Worm (Caenorhabditis elegans) whole organism, early embryonic: ENCODE results near the gene smu-2.
"Not testable (repeated sequence)": the region's sequence is repeated elsewhere in the genome, so short reads cannot be mapped to it uniquely, and the experiment has no call there.

Source experiments
- B0310.2 ChIP-seq: sonication (generic microtip); optimal IDR thresholded peaks from 2 replicates; lab custom pipeline; 2016; ENCODE audit warnings: mild to moderate bottlenecking, missing genetic modification characterization, missing compliant biosample characterization
- F13C5.2 ChIP-seq: sonication (generic microtip); optimal IDR thresholded peaks from 2 replicates; lab custom pipeline; 2017; ENCODE audit warnings: mild to moderate bottlenecking, missing genetic modification characterization, inconsistent platforms, missing compliant biosample characterization
- aly-1 ChIP-seq: sonication (generic microtip); optimal IDR thresholded peaks from 2 replicates; lab custom pipeline; 2016; ENCODE audit warnings: missing genetic modification characterization, missing compliant biosample characterization
- ama-1 ChIP-seq: fragments of 150-350 bp; optimal IDR thresholded peaks from 2 replicates; lab custom pipeline; 2014
- ceh-13 ChIP-seq: fragments of 200-800 bp; sonication (Bioruptor generic); optimal IDR thresholded peaks from 2 replicates; lab custom pipeline; 2018; ENCODE audit warnings: mild to moderate bottlenecking, missing genetic modification characterization, missing compliant biosample characterization
- ceh-36 ChIP-seq: sonication (generic microtip); optimal IDR thresholded peaks from 2 replicates; lab custom pipeline; 2016; ENCODE audit warnings: missing genetic modification characterization, inconsistent platforms, missing compliant biosample characterization
- ets-7 ChIP-seq: sonication (generic microtip); optimal IDR thresholded peaks from 2 replicates; lab custom pipeline; 2016; ENCODE audit warnings: missing genotype, missing genetic modification characterization, missing compliant biosample characterization
- flt-1 ChIP-seq: fragments of 200-800 bp; sonication (Bioruptor generic); IDR thresholded peaks from 2 replicates; pipeline ENCODE4 v1.3.6; 2022; ENCODE audit warnings: missing genetic modification characterization, missing compliant biosample characterization
- hmbx-1 ChIP-seq: sonication (generic microtip); optimal IDR thresholded peaks from 2 replicates; lab custom pipeline; 2016; ENCODE audit warnings: mild to moderate bottlenecking, missing genetic modification characterization, missing compliant biosample characterization
- hmg-4 ChIP-seq: fragments of 200-800 bp; sonication (Bioruptor generic); optimal IDR thresholded peaks from 2 replicates; lab custom pipeline; 2018; ENCODE audit warnings: mild to moderate bottlenecking, missing genetic modification characterization, missing compliant biosample characterization
- hnd-1 ChIP-seq: sonication (generic microtip); optimal IDR thresholded peaks from 2 replicates; lab custom pipeline; 2016; ENCODE audit warnings: missing genetic modification characterization, missing compliant biosample characterization
- pes-1 ChIP-seq: fragments of 200-800 bp; sonication (Bioruptor generic); IDR thresholded peaks from 2 replicates; pipeline ENCODE4 v1.3.6; 2022; ENCODE audit warnings: missing genetic modification reagents, missing genetic modification characterization, missing compliant biosample characterization
- scrt-1 ChIP-seq: fragments of 200-800 bp; sonication (Bioruptor generic); IDR thresholded peaks from 2 replicates; pipeline ENCODE4 v1.3.6; 2022; ENCODE audit warnings: missing genetic modification characterization, missing compliant biosample characterization
- sea-1 ChIP-seq: fragments of 200-800 bp; sonication (Bioruptor generic); conservative IDR thresholded peaks from 2 replicates; pipeline ENCODE4 v1.3.6; 2022; ENCODE audit warnings: missing genetic modification characterization, missing compliant biosample characterization
- tbx-11 ChIP-seq: fragments of 200-800 bp; sonication (Bioruptor generic); IDR thresholded peaks from 2 replicates; pipeline ENCODE4 v1.3.6; 2022; ENCODE audit warnings: missing genetic modification characterization, missing compliant biosample characterization
- tbx-37 ChIP-seq: fragments of 200-800 bp; sonication (Bioruptor generic); conservative IDR thresholded peaks from 2 replicates; pipeline ENCODE4 v1.3.6; 2022; ENCODE audit warnings: missing genetic modification reagents, missing genetic modification characterization, missing compliant biosample characterization
- tra-4 ChIP-seq: sonication (generic microtip); optimal IDR thresholded peaks from 2 replicates; lab custom pipeline; 2017; ENCODE audit warnings: missing genetic modification characterization, missing compliant biosample characterization

Gene smu-2

DNA sequence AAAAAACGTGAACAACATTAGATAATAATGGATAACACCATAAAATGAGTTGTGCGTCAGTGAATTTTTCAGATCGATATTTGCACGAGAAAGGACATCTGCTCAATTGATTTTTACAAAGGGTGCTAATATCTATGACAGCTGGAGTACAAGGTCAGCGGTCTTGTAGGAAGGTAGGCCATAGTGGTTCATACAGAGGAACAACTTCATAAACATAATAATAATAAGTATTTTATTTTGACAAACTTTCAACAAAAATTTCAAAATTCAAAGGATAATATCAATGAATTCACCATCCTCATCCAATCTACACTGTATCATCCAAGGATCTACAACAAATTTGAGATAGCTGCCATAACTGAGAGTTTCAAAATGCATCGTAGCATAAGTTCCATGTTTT, 5.0 kb upstream of the smu-2 start, which contains the start of gene fbxb-104:
Gene fbxb-104, minus strand, starts transcription at position 101 of the 400 bp plus-strand sequence.
- TF ChIP-seq flt-1: no peak
- TF ChIP-seq ama-1: no peak
- no peak for TF ChIP-seq tra-4 (tag; lab: Kevin White, UChicago)
- TF ChIP-seq scrt-1 (GFP tag; lab: Robert Waterston, UW): no peak
- TF ChIP-seq hnd-1 (tag; lab: Kevin White, UChicago): no peak
- no peak for TF ChIP-seq tbx-37 (GFP tag; lab: Robert Waterston, UW)
- no peak for TF ChIP-seq ceh-36 (tag; lab: Kevin White, UChicago)
- TF ChIP-seq hmg-4 (GFP tag; lab: Kevin White, UChicago): no peak
- TF ChIP-seq F13C5.2: no peak

DNA sequence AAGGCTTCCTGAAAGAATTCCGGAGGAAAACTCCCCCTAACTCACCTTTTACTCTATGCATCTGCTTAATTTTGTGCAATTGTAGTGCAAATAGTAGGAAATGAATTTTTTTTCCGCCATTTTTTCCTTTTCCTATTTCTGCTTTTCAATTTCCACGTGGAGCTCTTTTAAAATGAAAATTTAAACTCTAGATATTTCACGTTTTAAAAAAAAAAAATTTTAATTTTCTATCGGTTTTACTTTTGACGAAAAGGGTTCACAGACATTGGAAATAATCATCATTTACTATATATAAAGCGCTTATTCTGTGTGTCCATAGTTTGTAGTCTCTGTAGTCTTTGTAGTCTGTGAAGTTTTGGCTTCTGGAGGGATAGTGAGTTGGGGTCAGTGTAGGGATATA, 624 bp upstream of the smu-2 start, which contains the start of gene Y49F6B.8:
Gene Y49F6B.8, minus strand, starts transcription at position 101 of the 400 bp plus-strand sequence.
- TF ChIP-seq ceh-13 (GFP tag; lab: Kevin White, UChicago) (no peak), hnd-1 (tag; lab: Kevin White, UChicago) (no peak), tra-4 (tag; lab: Kevin White, UChicago) (no peak), B0310.2 (no peak), pes-1 (GFP tag; lab: Robert Waterston, UW) (no peak), hmg-4 (GFP tag; lab: Kevin White, UChicago) (no peak), F13C5.2 (no peak), scrt-1 (GFP tag; lab: Robert Waterston, UW) (no peak), sea-1 (GFP tag; lab: Robert Waterston, UW) (no peak), hmbx-1 (tag; lab: Kevin White, UChicago) (no peak), ama-1 (no peak), tbx-11 (GFP tag; lab: Robert Waterston, UW) (no peak), tbx-37 (GFP tag; lab: Robert Waterston, UW) (no peak), ets-7 (tag; lab: Kevin White, UChicago) (no peak), aly-1 (tag; lab: Kevin White, UChicago) (no peak)

DNA sequence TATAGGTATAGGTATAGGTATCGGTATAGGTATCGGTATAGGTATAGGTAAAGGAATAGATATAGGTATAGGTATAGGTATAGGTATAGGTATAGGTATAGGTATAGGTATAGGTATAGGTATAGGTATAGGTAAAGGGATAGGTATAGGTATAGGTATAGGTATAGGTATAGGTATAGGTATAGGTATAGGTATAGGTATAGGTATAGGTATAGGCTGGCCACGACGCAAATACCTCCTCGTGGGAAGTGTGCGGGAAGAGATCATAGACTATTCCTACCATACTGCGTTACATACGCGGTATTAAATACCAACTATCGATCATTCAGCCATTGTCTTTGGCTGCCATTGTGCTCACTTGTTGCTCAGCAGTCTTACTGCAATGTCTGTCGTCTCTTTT, 8.6 kb downstream of the smu-2 start, which contains the start of gene fbxb-112:
Gene fbxb-112, plus strand, starts transcription at position 301 of the 400 bp plus-strand sequence.
- not testable (repeated sequence) for TF ChIP-seq ceh-13 (GFP tag; lab: Kevin White, UChicago); sea-1 (GFP tag; lab: Robert Waterston, UW); hmbx-1 (tag; lab: Kevin White, UChicago)

DNA sequence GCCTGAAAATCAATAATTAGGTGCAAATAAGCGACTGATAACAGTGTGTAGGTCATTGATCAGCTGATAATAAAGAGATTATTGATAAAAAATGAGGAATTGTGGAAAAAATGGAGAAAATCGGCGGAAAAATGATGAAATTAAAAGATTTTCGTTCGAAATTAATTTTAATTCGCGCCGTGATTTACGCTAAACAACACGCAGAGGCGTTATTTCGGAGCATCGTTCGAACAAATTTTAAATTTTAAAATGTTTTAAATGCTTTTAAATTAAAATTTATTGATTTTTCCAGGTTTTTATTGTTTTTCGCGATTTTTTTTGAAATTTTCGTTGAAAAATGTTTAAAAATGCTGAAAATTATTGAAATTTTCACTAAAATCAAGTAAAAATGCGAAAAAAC, 17.2 kb downstream of the smu-2 start, which contains the start of gene Y49F6B.9:
Gene Y49F6B.9, minus strand, starts transcription at position 2 of the 400 bp plus-strand sequence.
- TF ChIP-seq pes-1 (GFP tag; lab: Robert Waterston, UW) (no peak), tbx-11 (GFP tag; lab: Robert Waterston, UW) (no peak), flt-1 (no peak), B0310.2 (no peak), hmg-4 (GFP tag; lab: Kevin White, UChicago) (no peak)

DNA sequence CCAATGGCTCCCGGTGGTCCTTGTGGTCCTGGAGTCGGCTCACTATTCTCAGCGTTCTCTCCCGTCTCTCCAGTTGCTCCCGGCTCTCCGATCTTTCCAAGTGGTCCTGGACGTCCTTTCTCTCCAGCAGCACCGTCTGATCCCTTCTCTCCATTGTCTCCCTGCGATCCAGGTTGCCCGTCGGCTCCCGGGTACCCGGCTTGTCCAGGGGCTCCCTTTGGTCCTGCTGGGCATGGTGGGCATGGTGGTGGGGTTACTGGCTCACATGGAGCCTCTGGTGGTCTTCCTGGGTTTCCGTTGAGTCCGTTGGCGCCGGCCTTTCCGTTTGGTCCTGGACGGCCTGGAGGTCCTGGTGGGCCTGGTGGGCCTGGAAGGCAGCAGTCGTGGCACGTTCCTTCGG, 18.2 kb downstream of the smu-2 start:
- TF ChIP-seq B0310.2 (no peak), pes-1 (GFP tag; lab: Robert Waterston, UW) (no peak), tbx-11 (GFP tag; lab: Robert Waterston, UW) (no peak), ets-7 (tag; lab: Kevin White, UChicago) (no peak), aly-1 (tag; lab: Kevin White, UChicago) (no peak), ceh-13 (GFP tag; lab: Kevin White, UChicago) (no peak), ceh-36 (tag; lab: Kevin White, UChicago) (no peak), scrt-1 (GFP tag; lab: Robert Waterston, UW) (no peak)

DNA sequence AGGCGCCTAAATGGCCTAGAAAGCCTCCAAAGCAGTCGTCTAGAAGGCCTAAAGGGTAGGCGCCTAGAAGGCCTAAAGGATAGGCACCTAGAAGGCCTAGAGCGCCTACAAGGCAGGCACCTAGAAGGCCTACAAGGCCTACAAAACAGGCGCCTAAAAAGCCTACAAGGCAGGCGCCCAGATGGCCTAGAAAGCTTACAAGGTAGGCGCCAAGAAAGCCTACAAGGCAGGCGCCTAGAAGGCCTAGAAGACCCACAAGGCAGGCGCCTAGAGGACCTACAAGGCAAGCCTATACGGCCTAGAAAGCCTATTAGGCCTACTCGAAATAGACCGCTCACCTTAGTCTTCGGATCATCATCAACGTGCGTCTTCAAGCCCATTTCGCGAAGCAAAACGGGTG, 19.8 kb downstream of the smu-2 start:
- TF ChIP-seq B0310.2 (no peak), pes-1 (GFP tag; lab: Robert Waterston, UW) (peak; percentile 40; the same call in 1 of the 2 replicates)

DNA sequence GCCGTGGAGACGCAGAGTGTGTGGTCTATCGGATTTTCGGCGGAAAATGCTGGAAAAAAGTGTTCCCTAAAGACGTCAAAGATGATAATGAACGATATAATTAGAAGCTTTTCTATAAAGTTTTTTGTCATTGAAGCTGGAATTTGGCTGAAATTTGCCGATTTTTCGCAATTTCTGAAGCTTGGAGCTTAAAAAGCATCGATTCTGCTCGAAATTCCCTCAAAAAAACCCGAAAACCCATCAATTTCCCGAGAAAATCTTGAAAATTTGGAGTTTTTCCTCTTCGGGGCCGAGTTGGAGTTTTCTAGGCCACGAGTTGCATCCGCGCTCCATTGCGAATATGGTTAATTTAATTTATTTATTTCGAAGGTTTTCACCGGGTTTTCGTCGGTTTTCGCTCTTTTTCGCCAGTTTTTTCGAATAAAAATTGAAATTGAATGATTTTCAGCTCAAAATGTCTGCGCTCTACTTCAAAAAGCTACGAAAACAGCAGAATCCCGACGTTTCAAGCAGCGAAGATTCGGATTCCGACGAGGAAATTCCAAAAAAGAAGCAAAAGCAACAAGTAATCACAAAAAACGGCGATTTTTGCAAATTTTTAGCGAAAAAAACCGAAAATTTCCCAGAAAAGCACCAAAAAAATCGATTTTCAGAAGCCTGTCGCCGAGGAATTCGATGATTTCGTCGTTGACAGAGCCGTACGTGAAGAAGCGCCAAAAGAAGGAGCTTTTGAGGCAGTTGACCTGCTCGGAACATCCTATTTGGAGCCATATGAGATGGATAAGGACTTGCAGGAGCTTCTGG, 20.5 kb downstream of the smu-2 start, which contains the start of the genes col-71 and Y49F6B.2:
Gene col-71, minus strand, starts transcription at position 51 of the 804 bp plus-strand sequence.
Gene Y49F6B.2, plus strand, starts transcription at position 449 of the 804 bp plus-strand sequence.
- peak; percentile 61 for TF ChIP-seq tbx-37 (GFP tag; lab: Robert Waterston, UW)
- TF ChIP-seq hmbx-1 (tag; lab: Kevin White, UChicago): peak; percentile 17
- no peak for TF ChIP-seq tra-4 (tag; lab: Kevin White, UChicago)
- TF ChIP-seq ets-7 (tag; lab: Kevin White, UChicago): peak; percentile 10
- TF ChIP-seq F13C5.2: peak; percentile 59
- TF ChIP-seq aly-1 (tag; lab: Kevin White, UChicago): no peak
- TF ChIP-seq hnd-1 (tag; lab: Kevin White, UChicago): no peak
- TF ChIP-seq tbx-11 (GFP tag; lab: Robert Waterston, UW): no peak; the same call in 1 of the 2 replicates
- TF ChIP-seq hmg-4 (GFP tag; lab: Kevin White, UChicago): peak; percentile 36
- TF ChIP-seq pes-1 (GFP tag; lab: Robert Waterston, UW): peak; percentile 79
- 0 out of 2 replicates have a peak, but pooled peaks have one; percentile 42 for TF ChIP-seq scrt-1 (GFP tag; lab: Robert Waterston, UW)
- 0 out of 2 replicates have a peak, but pooled peaks have one; percentile 55 for TF ChIP-seq sea-1 (GFP tag; lab: Robert Waterston, UW)
- no peak for TF ChIP-seq ceh-13 (GFP tag; lab: Kevin White, UChicago)
- no peak for TF ChIP-seq ceh-36 (tag; lab: Kevin White, UChicago)
